Worm (Caenorhabditis elegans) whole organism, young adult: ENCODE results near the gene C28C12.11.

Experiments used
- B0035.1 ChIP-seq: sonication (generic microtip); optimal IDR thresholded peaks from 2 replicates; lab custom pipeline; 2016; ENCODE audit warnings: missing genetic modification characterization, mild to moderate bottlenecking, missing compliant biosample characterization, missing genotype, missing genetic modification reagents
- B0261.1 ChIP-seq: sonication (generic microtip); optimal IDR thresholded peaks from 2 replicates; lab custom pipeline; 2016; ENCODE audit warnings: mild to moderate bottlenecking, missing genetic modification characterization, moderate library complexity, missing compliant biosample characterization
- C06A6.2 ChIP-seq: fragments of 200-800 bp; sonication (Bioruptor generic); conservative IDR thresholded peaks from 2 replicates; pipeline ENCODE4 v1.3.6; 2022; ENCODE audit warnings: missing genetic modification characterization, missing compliant biosample characterization
- D2030.7 ChIP-seq: fragments of 200-800 bp; sonication (Bioruptor generic); IDR thresholded peaks from 2 replicates; pipeline ENCODE4 v1.3.6; 2022; ENCODE audit warnings: missing genetic modification reagents, missing genetic modification characterization, missing compliant biosample characterization
- F49E8.2 ChIP-seq: sonication (generic microtip); optimal IDR thresholded peaks from 3 replicates; lab custom pipeline; 2017; ENCODE audit warnings: missing genetic modification characterization, mild to moderate bottlenecking, missing compliant biosample characterization, antibody characterized with exemption, moderate library complexity; ENCODE audit not compliant: insufficient read depth
- F55B11.4 ChIP-seq: sonication (generic microtip); optimal IDR thresholded peaks from 2 replicates; lab custom pipeline; 2016; ENCODE audit warnings: missing compliant biosample characterization, missing genetic modification characterization, borderline replicate concordance; ENCODE audit not compliant: insufficient read depth
- Y53G8AR.9 ChIP-seq: fragments of 200-800 bp; sonication (Bioruptor generic); conservative IDR thresholded peaks from 2 replicates; pipeline ENCODE4 v1.3.6; 2022; ENCODE audit warnings: missing genetic modification reagents, missing genetic modification characterization, missing compliant biosample characterization
- Y95B8A.8 ChIP-seq: fragments of 200-800 bp; sonication (Bioruptor generic); IDR thresholded peaks from 2 replicates; pipeline ENCODE4 v1.3.6; 2022; ENCODE audit warnings: missing genetic modification reagents, missing genetic modification characterization, missing compliant biosample characterization
- aptf-3 ChIP-seq: fragments of 200-800 bp; sonication (Bioruptor generic); IDR thresholded peaks from 2 replicates; pipeline ENCODE4 v1.3.6; 2022; ENCODE audit warnings: missing genetic modification characterization, missing compliant biosample characterization
- athp-1 ChIP-seq: sonication (generic microtip); optimal IDR thresholded peaks from 2 replicates; lab custom pipeline; 2017; ENCODE audit warnings: mild to moderate bottlenecking, missing genetic modification characterization, missing compliant biosample characterization
- attf-6 ChIP-seq: fragments of 200-800 bp; sonication (Bioruptor generic); IDR thresholded peaks from 2 replicates; pipeline ENCODE4 v1.3.6; 2022; ENCODE audit warnings: missing genetic modification reagents, missing genetic modification characterization, missing compliant biosample characterization
- ceh-40 ChIP-seq: fragments of 200-800 bp; sonication (Bioruptor generic); IDR thresholded peaks from 2 replicates; pipeline ENCODE4 v1.3.6; 2022; ENCODE audit warnings: missing genetic modification characterization, missing compliant biosample characterization
- chd-7 ChIP-seq: sonication (generic microtip); optimal IDR thresholded peaks from 2 replicates; lab custom pipeline; 2016; ENCODE audit warnings: mild to moderate bottlenecking, missing genetic modification characterization, moderate library complexity, missing compliant biosample characterization
- egl-44 ChIP-seq: fragments of 200-800 bp; sonication (Bioruptor generic); IDR thresholded peaks from 2 replicates; pipeline ENCODE4 v1.3.6; 2022; ENCODE audit warnings: missing genetic modification reagents, missing genetic modification characterization, missing compliant biosample characterization
- ekl-4 ChIP-seq: fragments of 200-800 bp; sonication (Bioruptor generic); IDR thresholded peaks from 2 replicates; pipeline ENCODE4 v1.3.6; 2022; ENCODE audit warnings: missing genetic modification reagents, missing genetic modification characterization, missing compliant biosample characterization
- ets-4 ChIP-seq: fragments of 200-800 bp; sonication (Bioruptor generic); optimal IDR thresholded peaks from 2 replicates; lab custom pipeline; 2018; ENCODE audit warnings: mild to moderate bottlenecking, missing genetic modification characterization, missing compliant biosample characterization
- fkh-3 ChIP-seq: sonication (generic microtip); optimal IDR thresholded peaks from 2 replicates; lab custom pipeline; 2016; ENCODE audit warnings: mild to moderate bottlenecking, missing genetic modification characterization, missing compliant biosample characterization
- gei-17 ChIP-seq: fragments of 200-800 bp; sonication (Bioruptor generic); optimal IDR thresholded peaks from 2 replicates; lab custom pipeline; 2018; ENCODE audit warnings: mild to moderate bottlenecking, missing genetic modification characterization, missing compliant biosample characterization
- him-1 ChIP-seq: sonication (generic microtip); optimal IDR thresholded peaks from 2 replicates; lab custom pipeline; 2016; ENCODE audit warnings: missing genotype, missing genetic modification reagents, missing genetic modification characterization, missing compliant biosample characterization
- hlh-26 ChIP-seq: fragments of 200-800 bp; sonication (Bioruptor generic); conservative IDR thresholded peaks from 2 replicates; pipeline ENCODE4 v1.3.6; 2022; ENCODE audit warnings: missing genetic modification reagents, missing genetic modification characterization, missing compliant biosample characterization
- let-526 ChIP-seq: fragments of 200-800 bp; sonication (Bioruptor generic); IDR thresholded peaks from 2 replicates; pipeline ENCODE4 v1.3.6; 2022; ENCODE audit warnings: missing genetic modification reagents, missing genetic modification characterization, missing compliant biosample characterization
- let-607 ChIP-seq, 2 experiments: fragments of 200-800 bp in 1 of 2; sonication (Bioruptor generic) in 1 of 2; sonication (generic microtip) in 1 of 2; optimal IDR thresholded peaks; 2 replicates each; lab custom pipeline; 2016 to 2018; ENCODE audit warnings: mild to moderate bottlenecking in 2 of 2, missing compliant biosample characterization in 2 of 2, missing genetic modification characterization in 2 of 2, moderate library complexity in 2 of 2, missing genotype in 1 of 2
- lin-26 ChIP-seq: fragments of 200-800 bp; sonication (Bioruptor generic); IDR thresholded peaks from 2 replicates; pipeline ENCODE4 v1.3.6; 2022; ENCODE audit warnings: missing genetic modification reagents, missing genetic modification characterization, missing compliant biosample characterization
- lin-35 ChIP-seq, 3 experiments: fragments of 150-350 bp in 2 of 3; sonication (generic microtip) in 1 of 3; optimal IDR thresholded peaks; 2 replicates each; lab custom pipeline; 2014 to 2018; ENCODE audit warnings: missing biosample characterization in 3 of 3, missing genetic modification characterization in 3 of 3, missing genetic modification reagents in 3 of 3
- lsl-1 ChIP-seq: fragments of 200-800 bp; sonication (Bioruptor generic); optimal IDR thresholded peaks from 2 replicates; lab custom pipeline; 2018; ENCODE audit warnings: mild to moderate bottlenecking, missing genetic modification characterization, moderate library complexity, missing compliant biosample characterization
- lsy-27 ChIP-seq: sonication (generic microtip); optimal IDR thresholded peaks from 2 replicates; lab custom pipeline; 2017; ENCODE audit warnings: missing genetic modification characterization, mild to moderate bottlenecking, missing compliant biosample characterization, antibody characterized with exemption, missing genotype, borderline replicate concordance; ENCODE audit not compliant: insufficient read depth
- madf-8 ChIP-seq: fragments of 200-800 bp; sonication (Bioruptor generic); conservative IDR thresholded peaks from 2 replicates; pipeline ENCODE4 v1.3.6; 2022; ENCODE audit warnings: missing genetic modification reagents, missing genetic modification characterization, missing compliant biosample characterization
- mxl-1 ChIP-seq: sonication (generic microtip); optimal IDR thresholded peaks from 2 replicates; lab custom pipeline; 2016; ENCODE audit warnings: missing genetic modification characterization, missing compliant biosample characterization
- nfyb-1 ChIP-seq: fragments of 200-800 bp; sonication (Bioruptor generic); IDR thresholded peaks from 2 replicates; pipeline ENCODE4 v1.3.6; 2022; ENCODE audit warnings: missing genetic modification reagents, missing genetic modification characterization, missing compliant biosample characterization
- nhr-27 ChIP-seq: fragments of 200-800 bp; sonication (Bioruptor generic); optimal IDR thresholded peaks from 2 replicates; lab custom pipeline; 2018; ENCODE audit warnings: mild to moderate bottlenecking, missing genetic modification characterization, moderate library complexity, missing compliant biosample characterization
- nhr-80 ChIP-seq: sonication (generic microtip); optimal IDR thresholded peaks from 2 replicates; lab custom pipeline; 2016; ENCODE audit warnings: missing genetic modification characterization, missing compliant biosample characterization
- pbrm-1 ChIP-seq: fragments of 200-800 bp; sonication (Bioruptor generic); IDR thresholded peaks from 2 replicates; pipeline ENCODE4 v1.3.6; 2022; ENCODE audit warnings: missing genetic modification reagents, missing genetic modification characterization, missing compliant biosample characterization
- rec-8 ChIP-seq, 2 experiments: sonication (generic microtip); optimal IDR thresholded peaks; 2 replicates each; lab custom pipeline; 2016; ENCODE audit warnings: mild to moderate bottlenecking in 2 of 2, missing genetic modification characterization in 2 of 2, missing genetic modification reagents in 2 of 2, missing genotype in 2 of 2, missing biosample characterization in 1 of 2, missing compliant biosample characterization in 1 of 2, moderate library complexity in 1 of 2
- sdz-38 ChIP-seq: sonication (generic microtip); optimal IDR thresholded peaks from 2 replicates; lab custom pipeline; 2016; ENCODE audit warnings: missing genotype, missing genetic modification characterization, missing compliant biosample characterization
- snpc-1.1 ChIP-seq: sonication (generic microtip); optimal IDR thresholded peaks from 2 replicates; lab custom pipeline; 2017; ENCODE audit warnings: missing genetic modification characterization, mild to moderate bottlenecking, missing compliant biosample characterization, antibody characterized with exemption, moderate library complexity, missing genotype, missing genetic modification reagents; ENCODE audit not compliant: insufficient read depth
- sptf-2 ChIP-seq: fragments of 200-800 bp; sonication (Bioruptor generic); optimal IDR thresholded peaks from 2 replicates; lab custom pipeline; 2018; ENCODE audit warnings: mild to moderate bottlenecking, missing genetic modification characterization, missing compliant biosample characterization
- tbp1 ChIP-seq: fragments of 200-800 bp; sonication (Bioruptor generic); optimal IDR thresholded peaks from 2 replicates; lab custom pipeline; 2018; ENCODE audit warnings: mild to moderate bottlenecking, missing genetic modification characterization, missing compliant biosample characterization
- ztf-26 ChIP-seq: sonication (generic microtip); optimal IDR thresholded peaks from 2 replicates; lab custom pipeline; 2017; ENCODE audit warnings: missing genetic modification characterization, missing compliant biosample characterization

The C28C12.11 gene

ce11 chrIV:8432709-8433108 is 41.1 kb upstream of the C28C12.11 start, which contains the start of the genes T26A8.4 and pdtf-1 (continued):
- TF ChIP-seq him-1 (tag; lab: Kevin White, UChicago) (no peak), aptf-3 (no peak), athp-1 (tag; lab: Kevin White, UChicago) (no peak), nhr-80 (tag; lab: Kevin White, UChicago) (peak; percentile 12), lin-35 (GFP tag; optimal IDR thresholded peaks at IDR 0.05; lab: Kevin White, UChicago) (peak in 2 of 3 experiments; percentile 45 to 76), snpc-1.1 (tag; lab: Kevin White, UChicago) (peak; percentile 80), ztf-26 (peak; percentile 20), Y53G8AR.9 (GFP tag; lab: Robert Waterston, UW) (peak; percentile 60; the same call in 1 of the 2 replicates), hlh-26 (no peak), madf-8 (GFP tag; lab: Robert Waterston, UW) (peak; percentile 54), mxl-1 (tag; lab: Kevin White, UChicago) (no peak), fkh-3 (tag; lab: Kevin White, UChicago) (no peak), C06A6.2 (GFP tag; lab: Robert Waterston, UW) (peak; percentile 83)

- no peak for TF ChIP-seq F55B11.4 (tag; lab: Kevin White, UChicago)
- TF ChIP-seq, all 124 proteins: peak for 0
Measured at ce11 chrIV:8446904-8447303, 27.0 kb upstream of the C28C12.11 start, which contains the start of gene T01B11.1. T01B11.1 (plus strand) TSS chrIV:8447204.

- TF ChIP-seq F55B11.4 (tag; lab: Kevin White, UChicago) (no peak), madf-8 (GFP tag; lab: Robert Waterston, UW) (no peak), ekl-4 (GFP tag; lab: Robert Waterston, UW) (no peak), ceh-40 (no peak), D2030.7 (GFP tag; lab: Robert Waterston, UW) (no peak), pbrm-1 (GFP tag; lab: Robert Waterston, UW) (no peak), F49E8.2 (no peak), nhr-27 (tag; lab: Kevin White, UChicago) (no peak), lsl-1 (GFP tag; lab: Kevin White, UChicago) (no peak), chd-7 (tag; lab: Kevin White, UChicago) (no peak), B0261.1 (no peak)
- TF ChIP-seq, all 124 proteins: peak for 0
Measured at ce11 chrIV:8449869-8450268, 24.0 kb upstream of the C28C12.11 start.

ce11 chrIV:8450534-8450933 is 23.3 kb upstream of the C28C12.11 start:
- peak; percentile 56 for TF ChIP-seq nhr-80 (tag; lab: Kevin White, UChicago)
- TF ChIP-seq B0035.1 (tag; lab: Kevin White, UChicago), result no peak

ce11 chrIV:8451709-8452248 is 22.1 kb upstream of the C28C12.11 start, which contains the start of gene eppl-1:
eppl-1 (minus strand) TSS chrIV:8451759.
- TF ChIP-seq F55B11.4 (tag; lab: Kevin White, UChicago) (no peak), nhr-80 (tag; lab: Kevin White, UChicago) (peak; percentile 31), gei-17 (GFP tag; lab: Kevin White, UChicago) (no peak), ets-4 (GFP tag; lab: Kevin White, UChicago) (no peak)

- TF ChIP-seq attf-6 (GFP tag; lab: Robert Waterston, UW) (no peak), let-607 (tag; optimal IDR thresholded peaks at IDR 0.05; lab: Kevin White, UChicago) (peak in 1 of 2 experiments; percentile 48), rec-8 (tag; optimal IDR thresholded peaks at IDR 0.05; lab: Kevin White, UChicago) (no peak), lin-26 (no peak), sdz-38 (tag; lab: Kevin White, UChicago) (no peak), nfyb-1 (GFP tag; lab: Robert Waterston, UW) (0 out of 2 replicates have a peak, but pooled peaks have one; percentile 25), sptf-2 (GFP tag; lab: Kevin White, UChicago) (no peak), tbp1 (GFP tag; lab: Kevin White, UChicago) (peak; percentile 25), Y95B8A.8 (GFP tag; lab: Robert Waterston, UW) (no peak), fkh-3 (tag; lab: Kevin White, UChicago) (no peak), lsy-27 (tag; lab: Kevin White, UChicago) (no peak), egl-44 (GFP tag; lab: Robert Waterston, UW) (no peak), let-526 (GFP tag; lab: Robert Waterston, UW) (no peak), him-1 (tag; lab: Kevin White, UChicago) (no peak)
Measured at ce11 chrIV:8453178-8453577, 20.7 kb upstream of the C28C12.11 start.
